Worm (Caenorhabditis elegans): ENCODE measurements around the gene utx-1.

ce11 chrX:8520402-8520801 lies 36.5 kb upstream of the utx-1 start, which contains the start of gene H03E18.2:
- no peak for TF ChIP-seq pha-4 (tag; optimal IDR thresholded peaks at IDR 0.05)
- TF ChIP-seq pat-9 (tag; optimal IDR thresholded peaks at IDR 0.05): no peak
- TF ChIP-seq mec-3 (tag; optimal IDR thresholded peaks at IDR 0.05; ENCODE audit: borderline replicate concordance): no peak
- TF ChIP-seq odd-2 (tag; optimal IDR thresholded peaks at IDR 0.05): no peak
- no peak for TF ChIP-seq fkh-10 (GFP tag; optimal IDR thresholded peaks at IDR 0.05)
- no peak for TF ChIP-seq sox-2 (GFP tag; IDR thresholded peaks at IDR 0.05)
- TF ChIP-seq nhr-11 (tag; optimal IDR thresholded peaks at IDR 0.05): no peak
